Fruit fly (Drosophila melanogaster): ENCODE results near the gene CG13069.

The CG13069 gene

DNA sequence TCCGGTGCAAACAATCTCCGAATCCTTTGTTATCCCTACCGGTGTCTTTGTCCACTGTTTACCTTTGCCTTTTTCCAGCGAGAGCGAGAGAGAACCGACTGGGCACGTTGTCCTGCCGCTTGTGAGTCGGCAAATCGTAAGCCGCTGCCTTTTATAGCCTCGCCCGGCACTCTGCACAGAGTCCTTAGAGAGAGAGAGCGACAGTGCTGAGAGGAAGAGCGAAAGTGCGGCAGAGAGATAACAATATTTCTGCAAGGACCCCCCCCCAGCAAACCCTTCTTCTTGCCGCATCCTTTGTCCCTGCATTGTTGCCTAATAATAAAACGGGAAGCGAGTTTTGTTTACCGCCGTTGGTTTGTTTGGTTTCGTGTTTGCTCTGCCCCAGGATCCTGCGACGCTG lies 12.9 kb upstream of the CG13069 start, which contains the start of gene CG13055:
TSS of gene CG13055 (minus strand) at position 101 of the 400 bp plus-strand sequence.
- TF ChIP-seq bab1 (GFP tag; optimal IDR thresholded peaks at IDR 0.05): no peak
- no peak for TF ChIP-seq Hr96 (GFP tag; optimal IDR thresholded peaks at IDR 0.05)
- TF ChIP-seq kay (GFP tag; ENCODE audit: borderline replicate concordance): no peak
- no peak for TF ChIP-seq CG5204 (GFP tag; optimal IDR thresholded peaks at IDR 0.05)
- TF ChIP-seq CG1620 (GFP tag; optimal IDR thresholded peaks at IDR 0.05): no peak
- no peak for TF ChIP-seq cnc (optimal IDR thresholded peaks at IDR 0.05)
- no peak for TF ChIP-seq tj (GFP tag; optimal IDR thresholded peaks at IDR 0.05)
- no peak for TF ChIP-seq Clk (GFP tag; optimal IDR thresholded peaks at IDR 0.05)
- no peak for TF ChIP-seq CG7045 (GFP tag; optimal IDR thresholded peaks at IDR 0.05)
- no peak for TF ChIP-seq CG14711 (tag; optimal IDR thresholded peaks at IDR 0.05)
- no peak for TF ChIP-seq toe (GFP tag; optimal IDR thresholded peaks at IDR 0.05)
- no peak for TF ChIP-seq CG33017 (tag; optimal IDR thresholded peaks at IDR 0.05)
- no peak for TF ChIP-seq ovo (GFP tag; optimal IDR thresholded peaks at IDR 0.05)
- TF ChIP-seq pad (GFP tag; optimal IDR thresholded peaks at IDR 0.05): no peak
- no peak for TF ChIP-seq CG11617 (GFP tag; optimal IDR thresholded peaks at IDR 0.05)
- TF ChIP-seq Mnt (GFP tag; optimal IDR thresholded peaks at IDR 0.05): no peak
- no peak for TF ChIP-seq Crg-1 (GFP tag; optimal IDR thresholded peaks at IDR 0.05)
- TF ChIP-seq cic (GFP tag; optimal IDR thresholded peaks at IDR 0.05): no peak

DNA sequence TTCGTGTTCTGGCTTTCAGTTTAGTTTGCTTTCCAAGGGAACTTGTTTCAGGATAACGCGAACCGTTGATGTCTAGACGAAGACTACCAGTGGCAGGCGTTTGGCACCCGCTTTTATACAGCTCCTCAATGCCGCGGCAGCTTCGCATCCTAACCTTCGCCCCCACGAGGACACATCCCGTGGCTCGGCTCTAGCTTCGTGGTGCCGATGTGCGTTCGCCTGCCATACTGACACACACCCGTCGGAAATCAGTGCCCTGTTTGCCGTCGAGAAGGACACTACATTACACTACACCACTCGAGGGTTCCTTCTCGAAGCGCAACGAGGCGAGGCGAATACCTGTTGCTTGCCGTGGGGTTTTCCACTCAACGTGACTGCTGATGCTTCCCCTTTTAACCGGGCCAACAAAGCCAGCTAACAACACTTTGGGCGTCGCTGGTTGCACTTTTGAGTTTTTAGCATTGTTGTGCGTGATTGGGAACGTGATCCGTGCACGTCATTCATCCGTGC lies 8.0 kb upstream of the CG13069 start, which contains the start of gene CG13054:
TSS of gene CG13054 (minus strand) at position 74 of the 510 bp plus-strand sequence.
- TF ChIP-seq bab1 (GFP tag; optimal IDR thresholded peaks at IDR 0.05): no peak
- TF ChIP-seq cnc (optimal IDR thresholded peaks at IDR 0.05): no peak
- TF ChIP-seq Hr96 (GFP tag; optimal IDR thresholded peaks at IDR 0.05): no peak
- TF ChIP-seq Crg-1 (GFP tag; optimal IDR thresholded peaks at IDR 0.05): no peak

DNA sequence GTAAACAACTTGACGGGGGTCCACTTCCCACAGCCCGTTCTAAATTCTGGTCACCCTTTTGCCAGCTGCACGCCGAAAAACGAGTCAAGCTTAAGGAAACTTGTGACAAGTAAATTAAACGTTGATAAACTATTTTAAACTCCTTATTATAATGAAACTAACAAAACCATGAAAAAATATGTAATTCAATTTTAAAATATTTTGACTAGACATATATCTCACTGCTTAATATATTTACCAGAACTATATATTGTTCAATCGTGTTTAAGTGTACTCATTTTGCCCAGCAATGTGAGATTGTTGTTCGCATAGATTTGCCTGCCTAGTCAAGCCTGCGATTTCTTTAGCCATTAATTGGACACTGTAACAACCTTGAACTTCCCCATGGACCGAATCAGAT lies 5.6 kb upstream of the CG13069 start, which contains the start of gene CG13053:
TSS of gene CG13053 (minus strand) at position 171 of the 400 bp plus-strand sequence.
- no peak for TF ChIP-seq Hr96 (GFP tag; optimal IDR thresholded peaks at IDR 0.05)

DNA sequence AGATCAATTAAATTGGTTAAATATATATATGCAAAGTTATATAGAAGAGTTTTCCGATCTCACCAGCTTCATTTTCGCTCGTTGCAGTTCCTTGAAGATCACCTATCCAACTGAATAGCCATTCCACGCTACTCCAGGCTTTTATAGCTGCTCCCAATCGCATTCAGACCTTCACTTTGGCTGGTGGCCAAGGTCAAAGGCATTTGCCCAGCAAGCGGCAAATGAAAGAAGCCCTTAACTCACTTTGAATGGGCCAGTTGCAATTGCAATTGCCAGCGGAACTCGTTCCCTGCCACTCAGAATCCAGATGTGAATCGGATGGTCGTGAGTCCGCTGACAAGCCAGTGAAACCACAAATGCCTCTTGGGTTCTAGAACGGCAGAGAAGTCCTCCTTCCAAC lies 3.7 kb upstream of the CG13069 start, which contains the start of gene CG34247:
TSS of gene CG34247 (minus strand) at position 101 of the 400 bp plus-strand sequence.
- TF ChIP-seq tj (GFP tag; optimal IDR thresholded peaks at IDR 0.05): no peak
- no peak for TF ChIP-seq CG33017 (tag; optimal IDR thresholded peaks at IDR 0.05)
- TF ChIP-seq CG5204 (GFP tag; optimal IDR thresholded peaks at IDR 0.05): no peak
- TF ChIP-seq bab1 (GFP tag; optimal IDR thresholded peaks at IDR 0.05): no peak
- no peak for TF ChIP-seq pad (GFP tag; optimal IDR thresholded peaks at IDR 0.05)
- no peak for TF ChIP-seq Crg-1 (GFP tag; optimal IDR thresholded peaks at IDR 0.05)
- TF ChIP-seq toe (GFP tag; optimal IDR thresholded peaks at IDR 0.05): no peak
- no peak for TF ChIP-seq cnc (optimal IDR thresholded peaks at IDR 0.05)
- no peak for TF ChIP-seq CG14711 (tag; optimal IDR thresholded peaks at IDR 0.05)
- TF ChIP-seq CG1620 (GFP tag; optimal IDR thresholded peaks at IDR 0.05): no peak
- TF ChIP-seq cic (GFP tag; optimal IDR thresholded peaks at IDR 0.05): no peak
- TF ChIP-seq CG7045 (GFP tag; optimal IDR thresholded peaks at IDR 0.05): no peak

DNA sequence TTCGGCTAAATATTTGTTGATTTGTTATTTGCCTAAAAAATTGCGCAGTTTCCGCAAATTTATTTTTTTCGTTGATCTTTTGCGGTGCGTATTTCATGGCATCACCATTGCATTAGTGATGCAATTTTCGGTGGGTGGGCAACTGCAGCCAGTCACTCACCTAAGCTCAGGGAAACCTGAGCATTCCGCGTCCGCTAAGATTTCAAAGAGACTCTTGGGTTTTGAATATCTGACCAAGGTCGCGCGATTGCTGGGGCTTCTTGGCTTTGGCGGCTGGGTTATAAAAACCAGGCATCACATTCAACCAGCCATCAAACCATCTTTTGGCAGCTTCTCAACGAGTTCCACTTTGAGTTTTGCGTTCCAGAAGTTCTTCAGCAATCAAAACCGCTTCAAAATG lies 2.7 kb upstream of the CG13069 start, which contains the start of gene CG13071:
TSS of gene CG13071 (plus strand) at position 301 of the 400 bp plus-strand sequence.
- TF ChIP-seq toe (GFP tag; optimal IDR thresholded peaks at IDR 0.05) (no peak), CG14711 (tag; optimal IDR thresholded peaks at IDR 0.05) (no peak), cnc (optimal IDR thresholded peaks at IDR 0.05) (no peak), Clk (GFP tag; optimal IDR thresholded peaks at IDR 0.05) (no peak), cic (GFP tag; optimal IDR thresholded peaks at IDR 0.05) (no peak), CG1620 (GFP tag; optimal IDR thresholded peaks at IDR 0.05) (no peak), kay (GFP tag; ENCODE audit: borderline replicate concordance) (no peak), CG33017 (tag; optimal IDR thresholded peaks at IDR 0.05) (no peak), pad (GFP tag; optimal IDR thresholded peaks at IDR 0.05) (no peak), bab1 (GFP tag; optimal IDR thresholded peaks at IDR 0.05) (no peak), CG5204 (GFP tag; optimal IDR thresholded peaks at IDR 0.05) (no peak), CG7101 (tag; optimal IDR thresholded peaks at IDR 0.05) (no peak), tj (GFP tag; optimal IDR thresholded peaks at IDR 0.05) (no peak), CG11617 (GFP tag; optimal IDR thresholded peaks at IDR 0.05) (no peak), ovo (GFP tag; optimal IDR thresholded peaks at IDR 0.05) (no peak), CG12768 (GFP tag; optimal IDR thresholded peaks at IDR 0.05) (no peak)

DNA sequence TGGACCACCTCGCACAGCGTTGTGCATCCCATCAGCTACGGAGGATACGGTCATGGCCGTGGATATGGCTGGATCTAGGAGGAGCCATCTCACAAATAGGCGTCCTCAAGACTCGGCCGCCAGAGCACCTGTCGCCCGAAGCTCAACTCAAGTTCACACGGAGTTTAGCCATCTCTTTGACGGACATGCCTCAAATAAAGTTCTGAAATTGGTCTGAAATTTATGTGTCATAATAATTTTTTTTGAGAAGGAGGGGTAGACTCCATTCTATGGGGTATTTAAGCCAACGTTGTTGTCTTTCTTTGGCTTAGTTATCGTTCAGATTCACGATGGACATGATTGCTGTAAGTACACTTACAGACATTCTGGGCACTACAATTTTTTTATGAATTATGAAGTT lies 2.1 kb upstream of the CG13069 start, which contains the start of gene CG13070:
TSS of gene CG13070 (plus strand) at position 301 of the 400 bp plus-strand sequence.
- TF ChIP-seq tj (GFP tag; optimal IDR thresholded peaks at IDR 0.05): no peak
- no peak for TF ChIP-seq pad (GFP tag; optimal IDR thresholded peaks at IDR 0.05)
- no peak for TF ChIP-seq Crg-1 (GFP tag; optimal IDR thresholded peaks at IDR 0.05)
- no peak for TF ChIP-seq bab1 (GFP tag; optimal IDR thresholded peaks at IDR 0.05)
- TF ChIP-seq cnc (optimal IDR thresholded peaks at IDR 0.05): no peak
- TF ChIP-seq ovo (GFP tag; optimal IDR thresholded peaks at IDR 0.05): no peak

DNA sequence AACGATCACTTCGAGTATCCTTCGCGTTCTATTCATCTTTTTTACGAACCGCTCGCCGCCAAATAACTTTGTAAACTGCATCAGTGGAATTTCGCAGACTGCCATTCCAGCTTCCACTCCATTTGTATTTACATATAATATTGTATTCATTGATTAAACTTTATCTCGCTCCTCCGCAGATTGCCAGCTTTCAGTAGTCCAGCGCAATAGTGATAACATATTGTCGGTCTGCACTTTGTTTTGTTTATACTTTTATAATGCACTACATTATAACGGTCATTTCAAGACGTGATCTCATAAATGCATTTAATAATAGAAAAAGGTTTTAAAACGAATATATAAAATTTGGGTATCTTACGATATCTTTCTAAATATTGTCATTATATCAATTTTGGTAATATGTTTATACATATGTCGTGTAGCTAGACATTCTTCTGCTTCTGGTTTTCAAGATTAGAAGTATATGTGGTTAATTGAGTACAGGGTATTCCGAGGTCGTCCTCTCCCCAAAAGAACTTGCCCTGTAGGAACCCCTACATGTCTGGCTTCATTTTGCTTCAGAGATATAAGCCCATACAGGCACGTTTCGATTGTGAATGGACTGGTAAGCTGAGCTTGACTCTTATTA lies 3.0 kb downstream of the CG13069 start, which contains the start of gene CG4950:
TSS of gene CG4950 (minus strand) at position 51 of the 628 bp plus-strand sequence.
- no peak for TF ChIP-seq CG5204 (GFP tag; optimal IDR thresholded peaks at IDR 0.05)

Data from whole organism, adult.